Worm (Caenorhabditis elegans) whole organism, L1 larva: Measurements from ENCODE around the gene fars-3.

Experiments
- C04F5.9 ChIP-seq: sonication (generic microtip); optimal IDR thresholded peaks from 2 replicates; lab custom pipeline; 2016; ENCODE audit warnings: missing genetic modification characterization, missing compliant biosample characterization
- F16B12.6 ChIP-seq: fragments of 150-350 bp; optimal IDR thresholded peaks from 2 replicates; lab custom pipeline; 2014; ENCODE audit warnings: missing biosample characterization, missing genetic modification characterization
- aha-1 ChIP-seq: fragments of 150-350 bp; optimal IDR thresholded peaks from 2 replicates; lab custom pipeline; 2014; ENCODE audit warnings: missing biosample characterization, missing genetic modification characterization
- aly-2 ChIP-seq: fragments of 150-350 bp; optimal IDR thresholded peaks from 2 replicates; lab custom pipeline; 2014; ENCODE audit warnings: missing biosample characterization, missing genetic modification characterization
- ama-1 ChIP-seq: fragments of 150-350 bp; optimal IDR thresholded peaks from 2 replicates; lab custom pipeline; 2014
- blmp-1 ChIP-seq: fragments of 150-350 bp; optimal IDR thresholded peaks from 2 replicates; lab custom pipeline; 2014; ENCODE audit warnings: missing biosample characterization, missing genetic modification characterization
- dpl-1 ChIP-seq, 3 experiments: fragments of 150-350 bp in 2 of 3; sonication (generic microtip) in 1 of 3; optimal IDR thresholded peaks; 2 replicates each; lab custom pipeline; 2014 to 2017; ENCODE audit warnings: missing biosample characterization in 3 of 3, missing genetic modification characterization in 3 of 3, missing genetic modification reagents in 3 of 3
- efl-1 ChIP-seq, 4 experiments: fragments of 150-350 bp; optimal IDR thresholded peaks in 3 of 4; peaks in 1 of 4; 1 replicate in 1 of 4; 2 replicates in 3 of 4; lab custom pipeline; 2014; ENCODE audit warnings: missing biosample characterization in 2 of 4, missing genetic modification characterization in 2 of 4, missing genetic modification reagents in 2 of 4
- efl-3 ChIP-seq: fragments of 200-800 bp; sonication (Bioruptor generic); optimal IDR thresholded peaks from 2 replicates; lab custom pipeline; 2018; ENCODE audit warnings: mild to moderate bottlenecking, missing genetic modification characterization, missing compliant biosample characterization
- egl-27 ChIP-seq, 2 experiments: fragments of 150-350 bp in 1 of 2; sonication (generic microtip); optimal IDR thresholded peaks; 3 replicates each; lab custom pipeline; 2017 to 2018; ENCODE audit warnings: missing biosample characterization in 2 of 2, missing genetic modification characterization in 2 of 2, missing genetic modification reagents in 2 of 2
- elt-2 ChIP-seq: sonication (generic microtip); optimal IDR thresholded peaks from 2 replicates; lab custom pipeline; 2016; ENCODE audit warnings: missing genetic modification characterization, mild to moderate bottlenecking, inconsistent platforms, missing compliant biosample characterization, missing genetic modification reagents
- fos-1 ChIP-seq: fragments of 150-350 bp; optimal IDR thresholded peaks from 2 replicates; lab custom pipeline; 2014; ENCODE audit warnings: missing biosample characterization, missing genetic modification characterization
- hlh-4 ChIP-seq: sonication (generic microtip); optimal IDR thresholded peaks from 2 replicates; lab custom pipeline; 2016; ENCODE audit warnings: mild to moderate bottlenecking, missing genetic modification characterization, missing compliant biosample characterization
- jun-1 ChIP-seq: fragments of 150-350 bp; optimal IDR thresholded peaks from 2 replicates; lab custom pipeline; 2014; ENCODE audit warnings: missing biosample characterization, missing genetic modification reagents, missing genetic modification characterization
- lin-14 ChIP-seq: fragments of 200-800 bp; sonication (Bioruptor generic); optimal IDR thresholded peaks from 2 replicates; lab custom pipeline; 2018; ENCODE audit warnings: mild to moderate bottlenecking, missing genetic modification characterization, moderate library complexity, missing compliant biosample characterization
- lin-35 ChIP-seq, 2 experiments: fragments of 150-350 bp; optimal IDR thresholded peaks; 2 replicates each; lab custom pipeline; 2014; ENCODE audit warnings: missing biosample characterization in 2 of 2, missing genetic modification characterization in 2 of 2, missing genetic modification reagents in 2 of 2
- lsy-2 ChIP-seq, 2 experiments: fragments of 150-350 bp; optimal IDR thresholded peaks; 2 replicates each; lab custom pipeline; 2014; ENCODE audit warnings: missing biosample characterization in 2 of 2, missing genetic modification characterization in 2 of 2
- mab-9 ChIP-seq: fragments of 200-800 bp; sonication (Bioruptor generic); IDR thresholded peaks from 2 replicates; pipeline ENCODE4 v1.3.6; 2022; ENCODE audit warnings: missing genetic modification reagents, missing genetic modification characterization, missing compliant biosample characterization
- mep-1 ChIP-seq: fragments of 150-350 bp; optimal IDR thresholded peaks from 2 replicates; lab custom pipeline; 2014; ENCODE audit warnings: missing biosample characterization, missing genetic modification characterization
- nhr-12 ChIP-seq: sonication (generic microtip); optimal IDR thresholded peaks from 2 replicates; lab custom pipeline; 2017; ENCODE audit warnings: missing biosample characterization, missing genetic modification characterization
- nhr-19 ChIP-seq: fragments of 200-800 bp; sonication (Bioruptor generic); conservative IDR thresholded peaks from 2 replicates; pipeline ENCODE4 v1.3.6; 2022; ENCODE audit warnings: missing genetic modification characterization, missing compliant biosample characterization
- nhr-20 ChIP-seq: sonication (generic microtip); optimal IDR thresholded peaks from 2 replicates; lab custom pipeline; 2016; ENCODE audit warnings: mild to moderate bottlenecking, missing genetic modification characterization, missing compliant biosample characterization
- nhr-71 ChIP-seq: sonication (generic microtip); optimal IDR thresholded peaks from 2 replicates; lab custom pipeline; 2016; ENCODE audit warnings: mild to moderate bottlenecking, missing genetic modification characterization, moderate library complexity, missing compliant biosample characterization
- nhr-76 ChIP-seq: sonication (generic microtip); optimal IDR thresholded peaks from 2 replicates; lab custom pipeline; 2017; ENCODE audit warnings: missing biosample characterization, missing genetic modification characterization
- nhr-77 ChIP-seq: fragments of 150-350 bp; optimal IDR thresholded peaks from 2 replicates; lab custom pipeline; 2014; ENCODE audit warnings: missing biosample characterization, missing genetic modification characterization
- nhr-85 ChIP-seq: sonication (generic microtip); peaks from one replicate; lab custom pipeline; 2016; ENCODE audit warnings: missing genetic modification characterization, inconsistent platforms, missing compliant biosample characterization
- rnt-1 ChIP-seq: sonication (generic microtip); optimal IDR thresholded peaks from 2 replicates; lab custom pipeline; 2016; ENCODE audit warnings: mild to moderate bottlenecking, missing genetic modification characterization, moderate library complexity, missing compliant biosample characterization
- skn-1 ChIP-seq: fragments of 150-350 bp; optimal IDR thresholded peaks from 2 replicates; lab custom pipeline; 2014; ENCODE audit warnings: missing biosample characterization, missing genetic modification characterization
- snpc-4 ChIP-seq: fragments of 150-350 bp; optimal IDR thresholded peaks from 2 replicates; lab custom pipeline; 2014; ENCODE audit warnings: missing biosample characterization, missing genetic modification characterization
- snu-23 ChIP-seq: sonication (generic microtip); optimal IDR thresholded peaks from 2 replicates; lab custom pipeline; 2016; ENCODE audit warnings: missing genetic modification characterization, missing compliant biosample characterization
- sup-37 ChIP-seq: fragments of 200-800 bp; sonication (Bioruptor generic); optimal IDR thresholded peaks from 2 replicates; lab custom pipeline; 2018; ENCODE audit warnings: mild to moderate bottlenecking, missing genetic modification characterization, missing compliant biosample characterization
- swsn-7 ChIP-seq: sonication (generic microtip); optimal IDR thresholded peaks from 2 replicates; lab custom pipeline; 2016; ENCODE audit warnings: missing genetic modification characterization, missing compliant biosample characterization
- tbx-2 ChIP-seq: sonication (generic microtip); optimal IDR thresholded peaks from 2 replicates; lab custom pipeline; 2016; ENCODE audit warnings: missing genetic modification characterization, missing compliant biosample characterization
- unc-130 ChIP-seq: fragments of 150-350 bp; optimal IDR thresholded peaks from 2 replicates; lab custom pipeline; 2017; ENCODE audit warnings: missing biosample characterization, missing genetic modification characterization, inconsistent platforms
- unc-62 ChIP-seq: fragments of 150-350 bp; optimal IDR thresholded peaks from 2 replicates; lab custom pipeline; 2014; ENCODE audit warnings: missing biosample characterization, missing genetic modification reagents, missing genetic modification characterization
- xbp-1 ChIP-seq: sonication (generic microtip); optimal IDR thresholded peaks from 2 replicates; lab custom pipeline; 2016; ENCODE audit warnings: missing genetic modification characterization, missing compliant biosample characterization

The fars-3 gene

DNA sequence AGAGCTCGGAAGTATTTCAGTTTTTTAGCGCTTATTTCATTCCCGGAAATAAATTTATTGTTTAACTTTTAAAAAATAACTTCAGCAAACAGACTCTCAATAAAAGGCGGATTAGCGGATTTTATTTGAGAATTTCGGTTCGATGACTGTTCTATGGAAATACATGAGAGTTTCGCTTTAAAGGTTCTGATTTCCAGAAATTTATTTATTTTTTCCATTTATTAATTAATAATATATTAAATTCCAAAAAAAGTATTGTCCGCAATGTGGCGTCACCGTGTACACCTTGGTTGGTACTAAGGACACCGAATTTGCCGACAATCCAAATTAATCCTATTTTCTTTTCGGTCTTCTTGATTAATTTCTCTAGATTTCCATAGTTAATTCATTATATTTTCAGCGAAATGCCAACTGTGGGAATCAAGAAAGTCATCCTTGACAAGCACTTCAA, at the start of gene fars-3:
Gene fars-3 (plus strand): TSS at position 401 of the 451 bp plus-strand sequence.
- TF ChIP-seq unc-130 (tag; lab: Kevin White, UChicago) (peak; percentile 38), aha-1 (no peak), efl-1 (optimal IDR thresholded peaks at IDR 0.05; lab: Kevin White, UChicago) (peak; percentile 1 to 8), efl-1 (GFP tag; optimal IDR thresholded peaks at IDR 0.05 in 1 of 2; lab: Kevin White, UChicago) (peak in 1 of 2 experiments; percentile 36), lsy-2 (tag; optimal IDR thresholded peaks at IDR 0.05; lab: Kevin White, UChicago) (peak; percentile 33 to 59), aly-2 (tag; lab: Kevin White, UChicago) (peak; percentile 46), lin-35 (GFP tag; optimal IDR thresholded peaks at IDR 0.05; lab: Kevin White, UChicago) (peak in 1 of 2 experiments; percentile 28), ama-1 (lab: Kevin White, UChicago) (peak; percentile 17), tbx-2 (no peak), nhr-71 (tag; lab: Kevin White, UChicago) (peak; percentile 30), F16B12.6 (tag; lab: Kevin White, UChicago) (peak; percentile 78), skn-1 (peak; percentile 25), mab-9 (no peak), mep-1 (peak; percentile 70), xbp-1 (peak; percentile 13), swsn-7 (tag; lab: Kevin White, UChicago) (peak; percentile 8), snpc-4 (tag; lab: Kevin White, UChicago) (peak; percentile 12), dpl-1 (GFP tag; optimal IDR thresholded peaks at IDR 0.05; lab: Kevin White, UChicago) (peak in 1 of 3 experiments; percentile 52), jun-1 (tag; lab: Kevin White, UChicago) (no peak), fos-1 (tag; lab: Kevin White, UChicago) (no peak), nhr-20 (tag; lab: Kevin White, UChicago) (peak; percentile 5), snu-23 (GFP tag; lab: Kevin White, UChicago) (peak; percentile 31), nhr-76 (tag; lab: Kevin White, UChicago) (no peak), nhr-85 (peak; percentile 38), blmp-1 (tag; lab: Kevin White, UChicago) (peak; percentile 52), unc-62 (GFP tag; lab: Kevin White, UChicago) (no peak), C04F5.9 (tag; lab: Kevin White, UChicago) (no peak), hlh-4 (no peak)

- TF ChIP-seq sup-37 (GFP tag; lab: Kevin White, UChicago): no peak
- peak; percentile 0 for TF ChIP-seq rnt-1 (tag; lab: Kevin White, UChicago)
- no peak for TF ChIP-seq nhr-19 (GFP tag; lab: Robert Waterston, UW)
- TF ChIP-seq, all 84 proteins: peak for 1
These were observed 49.6 kb upstream of the fars-3 start for ce11 chrII:8415035-8415434.

- peak; percentile 84 for TF ChIP-seq efl-3
- TF ChIP-seq lin-14 (GFP tag; lab: Kevin White, UChicago): peak; percentile 17
- no peak for TF ChIP-seq nhr-12 (tag; lab: Kevin White, UChicago)
- no peak for TF ChIP-seq egl-27 (tag; optimal IDR thresholded peaks at IDR 0.05; lab: Kevin White, UChicago)
- peak; percentile 79 for TF ChIP-seq nhr-85
These were observed 49.1 kb upstream of the fars-3 start for ce11 chrII:8415462-8416037.

ce11 chrII:8417059-8417668, 47.5 kb upstream of the fars-3 start, which contains the start of gene fdgt-2:
Gene fdgt-2, plus strand, starts transcription at chrII:8417618.
- TF ChIP-seq blmp-1 (tag; lab: Kevin White, UChicago) (peak; percentile 18), unc-130 (tag; lab: Kevin White, UChicago) (no peak), nhr-77 (no peak), efl-1 (optimal IDR thresholded peaks at IDR 0.05; lab: Kevin White, UChicago) (no peak), efl-1 (GFP tag; optimal IDR thresholded peaks at IDR 0.05 in 1 of 2; lab: Kevin White, UChicago) (peak in 1 of 2 experiments; percentile 6), elt-2 (tag; lab: Kevin White, UChicago) (peak; percentile 8), nhr-85 (peak; percentile 65)
